Worm (Caenorhabditis elegans) whole organism, young adult: Measurements from ENCODE around the gene mif-2.

Experiments used
- B0336.3 ChIP-seq: fragments of 200-800 bp; sonication (Bioruptor generic); IDR thresholded peaks from 2 replicates; pipeline ENCODE4 v1.3.6; 2022; ENCODE audit warnings: missing genetic modification characterization, missing compliant biosample characterization
- D2030.7 ChIP-seq: fragments of 200-800 bp; sonication (Bioruptor generic); IDR thresholded peaks from 2 replicates; pipeline ENCODE4 v1.3.6; 2022; ENCODE audit warnings: missing genetic modification reagents, missing genetic modification characterization, missing compliant biosample characterization
- F10E7.11 ChIP-seq: sonication (generic microtip); optimal IDR thresholded peaks from 2 replicates; lab custom pipeline; 2017; ENCODE audit warnings: mild to moderate bottlenecking, missing genetic modification characterization, moderate library complexity, missing compliant biosample characterization
- F23B12.7 ChIP-seq: sonication (generic microtip); optimal IDR thresholded peaks from 2 replicates; lab custom pipeline; 2017; ENCODE audit warnings: missing genetic modification characterization, mild to moderate bottlenecking, missing compliant biosample characterization, antibody characterized with exemption, moderate library complexity; ENCODE audit not compliant: insufficient read depth
- F37B4.10 ChIP-seq: fragments of 200-800 bp; sonication (Bioruptor generic); IDR thresholded peaks from 2 replicates; pipeline ENCODE4 v1.3.6; 2022; ENCODE audit warnings: missing genetic modification characterization, missing compliant biosample characterization
- F39B2.1 ChIP-seq: fragments of 200-800 bp; sonication (Bioruptor generic); IDR thresholded peaks from 2 replicates; pipeline ENCODE4 v1.3.6; 2022; ENCODE audit warnings: missing genetic modification reagents, missing genetic modification characterization, missing compliant biosample characterization
- F49E8.2 ChIP-seq: sonication (generic microtip); optimal IDR thresholded peaks from 3 replicates; lab custom pipeline; 2017; ENCODE audit warnings: missing genetic modification characterization, mild to moderate bottlenecking, missing compliant biosample characterization, antibody characterized with exemption, moderate library complexity; ENCODE audit not compliant: insufficient read depth
- F57A8.1 ChIP-seq: fragments of 200-800 bp; sonication (Bioruptor generic); optimal IDR thresholded peaks from 2 replicates; lab custom pipeline; 2018; ENCODE audit warnings: mild to moderate bottlenecking, missing genetic modification characterization, moderate library complexity, missing compliant biosample characterization
- K11D2.4 ChIP-seq: fragments of 200-800 bp; sonication (Bioruptor generic); IDR thresholded peaks from 2 replicates; pipeline ENCODE4 v1.3.6; 2022; ENCODE audit warnings: missing genetic modification reagents, missing genetic modification characterization, missing compliant biosample characterization
- Y53F4B.3 ChIP-seq: fragments of 200-800 bp; sonication (Bioruptor generic); IDR thresholded peaks from 2 replicates; pipeline ENCODE4 v1.3.6; 2022; ENCODE audit warnings: missing genetic modification reagents, missing genetic modification characterization, missing compliant biosample characterization
- akir-1 ChIP-seq: fragments of 200-800 bp; sonication (Bioruptor generic); optimal IDR thresholded peaks from 2 replicates; lab custom pipeline; 2018; ENCODE audit warnings: mild to moderate bottlenecking, missing genetic modification characterization, moderate library complexity, missing compliant biosample characterization
- atf-7 ChIP-seq: sonication (generic microtip); optimal IDR thresholded peaks from 2 replicates; lab custom pipeline; 2017; ENCODE audit warnings: mild to moderate bottlenecking, missing genetic modification characterization, missing compliant biosample characterization
- attf-6 ChIP-seq: fragments of 200-800 bp; sonication (Bioruptor generic); IDR thresholded peaks from 2 replicates; pipeline ENCODE4 v1.3.6; 2022; ENCODE audit warnings: missing genetic modification reagents, missing genetic modification characterization, missing compliant biosample characterization
- bed-1 ChIP-seq: fragments of 200-800 bp; sonication (Bioruptor generic); IDR thresholded peaks from 2 replicates; pipeline ENCODE4 v1.3.6; 2022; ENCODE audit warnings: missing genetic modification reagents, missing genetic modification characterization, missing compliant biosample characterization
- bed-2 ChIP-seq: fragments of 200-800 bp; sonication (Bioruptor generic); IDR thresholded peaks from 2 replicates; pipeline ENCODE4 v1.3.6; 2022; ENCODE audit warnings: missing genetic modification reagents, missing genetic modification characterization, missing compliant biosample characterization
- ccch-3 ChIP-seq: fragments of 200-800 bp; sonication (Bioruptor generic); optimal IDR thresholded peaks from 2 replicates; lab custom pipeline; 2018; ENCODE audit warnings: mild to moderate bottlenecking, missing genetic modification characterization, missing compliant biosample characterization
- ceh-100 ChIP-seq: fragments of 200-800 bp; sonication (Bioruptor generic); IDR thresholded peaks from 2 replicates; pipeline ENCODE4 v1.3.6; 2022; ENCODE audit warnings: missing genetic modification reagents, missing genetic modification characterization, missing compliant biosample characterization
- ceh-40 ChIP-seq: fragments of 200-800 bp; sonication (Bioruptor generic); IDR thresholded peaks from 2 replicates; pipeline ENCODE4 v1.3.6; 2022; ENCODE audit warnings: missing genetic modification characterization, missing compliant biosample characterization
- dpff-1 ChIP-seq: sonication (generic microtip); optimal IDR thresholded peaks from 2 replicates; lab custom pipeline; 2017; ENCODE audit warnings: mild to moderate bottlenecking, missing genetic modification characterization, missing compliant biosample characterization
- efl-1 ChIP-seq: fragments of 150-350 bp; optimal IDR thresholded peaks from 2 replicates; lab custom pipeline; 2014; ENCODE audit warnings: missing biosample characterization, missing genetic modification reagents, missing genetic modification characterization
- egl-18 ChIP-seq: fragments of 200-800 bp; sonication (Bioruptor generic); IDR thresholded peaks from 2 replicates; pipeline ENCODE4 v1.3.6; 2022; ENCODE audit warnings: missing genetic modification reagents, missing genetic modification characterization, missing compliant biosample characterization
- egl-44 ChIP-seq: fragments of 200-800 bp; sonication (Bioruptor generic); IDR thresholded peaks from 2 replicates; pipeline ENCODE4 v1.3.6; 2022; ENCODE audit warnings: missing genetic modification reagents, missing genetic modification characterization, missing compliant biosample characterization
- egrh-3 ChIP-seq: fragments of 200-800 bp; sonication (Bioruptor generic); IDR thresholded peaks from 2 replicates; pipeline ENCODE4 v1.3.6; 2022; ENCODE audit warnings: missing genetic modification reagents, missing genetic modification characterization, missing compliant biosample characterization
- fkh-3 ChIP-seq: sonication (generic microtip); optimal IDR thresholded peaks from 2 replicates; lab custom pipeline; 2016; ENCODE audit warnings: mild to moderate bottlenecking, missing genetic modification characterization, missing compliant biosample characterization
- him-1 ChIP-seq: sonication (generic microtip); optimal IDR thresholded peaks from 2 replicates; lab custom pipeline; 2016; ENCODE audit warnings: missing genotype, missing genetic modification reagents, missing genetic modification characterization, missing compliant biosample characterization
- hlh-12 ChIP-seq: sonication (generic microtip); optimal IDR thresholded peaks from 2 replicates; lab custom pipeline; 2016; ENCODE audit warnings: missing genetic modification characterization, missing compliant biosample characterization
- hsf-1 ChIP-seq: fragments of 200-800 bp; sonication (Bioruptor generic); IDR thresholded peaks from 2 replicates; pipeline ENCODE4 v1.3.6; 2022; ENCODE audit warnings: missing genetic modification reagents, missing genetic modification characterization, missing compliant biosample characterization
- lin-35 ChIP-seq, 3 experiments: fragments of 150-350 bp in 2 of 3; sonication (generic microtip) in 1 of 3; optimal IDR thresholded peaks; 2 replicates each; lab custom pipeline; 2014 to 2018; ENCODE audit warnings: missing biosample characterization in 3 of 3, missing genetic modification characterization in 3 of 3, missing genetic modification reagents in 3 of 3
- lin-40 ChIP-seq: sonication (generic microtip); optimal IDR thresholded peaks from 2 replicates; lab custom pipeline; 2016; ENCODE audit warnings: missing genetic modification characterization, mild to moderate bottlenecking, missing compliant biosample characterization, missing genotype, missing genetic modification reagents
- madf-10 ChIP-seq: sonication (generic microtip); optimal IDR thresholded peaks from 2 replicates; lab custom pipeline; 2016; ENCODE audit warnings: mild to moderate bottlenecking, missing genetic modification characterization, missing compliant biosample characterization
- madf-6 ChIP-seq: fragments of 200-800 bp; sonication (Bioruptor generic); IDR thresholded peaks from 2 replicates; pipeline ENCODE4 v1.3.6; 2022; ENCODE audit warnings: missing genetic modification reagents, missing genetic modification characterization, missing compliant biosample characterization
- mcd-1 ChIP-seq: fragments of 200-800 bp; sonication (Bioruptor generic); IDR thresholded peaks from 2 replicates; pipeline ENCODE4 v1.3.6; 2022; ENCODE audit warnings: missing genetic modification reagents, missing genetic modification characterization, missing compliant biosample characterization
- mel-28 ChIP-seq: sonication (generic microtip); optimal IDR thresholded peaks from 2 replicates; lab custom pipeline; 2016; ENCODE audit warnings: borderline replicate concordance, mild to moderate bottlenecking, missing genetic modification characterization, missing compliant biosample characterization
- mxl-1 ChIP-seq: sonication (generic microtip); optimal IDR thresholded peaks from 2 replicates; lab custom pipeline; 2016; ENCODE audit warnings: missing genetic modification characterization, missing compliant biosample characterization
- nhr-120 ChIP-seq: fragments of 200-800 bp; sonication (Bioruptor generic); IDR thresholded peaks from 2 replicates; pipeline ENCODE4 v1.3.6; 2022; ENCODE audit warnings: missing genetic modification characterization, missing compliant biosample characterization
- nhr-27 ChIP-seq: fragments of 200-800 bp; sonication (Bioruptor generic); optimal IDR thresholded peaks from 2 replicates; lab custom pipeline; 2018; ENCODE audit warnings: mild to moderate bottlenecking, missing genetic modification characterization, moderate library complexity, missing compliant biosample characterization
- nhr-90 ChIP-seq: sonication (generic microtip); optimal IDR thresholded peaks from 2 replicates; lab custom pipeline; 2016; ENCODE audit warnings: missing genotype, mild to moderate bottlenecking, missing genetic modification characterization, missing compliant biosample characterization
- pha-4 ChIP-seq: fragments of 150-350 bp; sonication (generic microtip); optimal IDR thresholded peaks from 2 replicates; lab custom pipeline; 2014; ENCODE audit warnings: missing biosample characterization, missing genetic modification reagents, missing genetic modification characterization
- rcor-1 ChIP-seq: fragments of 200-800 bp; sonication (Bioruptor generic); IDR thresholded peaks from 2 replicates; pipeline ENCODE4 v1.3.6; 2022; ENCODE audit warnings: missing genetic modification reagents, missing genetic modification characterization, missing compliant biosample characterization
- rec-8 ChIP-seq, 2 experiments: sonication (generic microtip); optimal IDR thresholded peaks; 2 replicates each; lab custom pipeline; 2016; ENCODE audit warnings: mild to moderate bottlenecking in 2 of 2, missing genetic modification characterization in 2 of 2, missing genetic modification reagents in 2 of 2, missing genotype in 2 of 2, missing biosample characterization in 1 of 2, missing compliant biosample characterization in 1 of 2, moderate library complexity in 1 of 2
- rpc-1 ChIP-seq, 2 experiments: fragments of 150-350 bp in 1 of 2; sonication (generic microtip) in 1 of 2; optimal IDR thresholded peaks; 2 replicates each; lab custom pipeline; 2014 to 2018; ENCODE audit warnings: missing biosample characterization in 1 of 2, missing genetic modification characterization in 1 of 2, missing genetic modification reagents in 1 of 2, missing genotype in 1 of 2
- sdz-38 ChIP-seq: sonication (generic microtip); optimal IDR thresholded peaks from 2 replicates; lab custom pipeline; 2016; ENCODE audit warnings: missing genotype, missing genetic modification characterization, missing compliant biosample characterization
- snpc-3.4 ChIP-seq: sonication (generic microtip); optimal IDR thresholded peaks from 2 replicates; lab custom pipeline; 2017; ENCODE audit warnings: missing genetic modification characterization, mild to moderate bottlenecking, missing compliant biosample characterization, antibody characterized with exemption, moderate library complexity, missing genotype, missing genetic modification reagents
- snpc-4 ChIP-seq, 5 experiments: fragments of 150-350 bp in 1 of 5; sonication (generic microtip) in 4 of 5; optimal IDR thresholded peaks; 2 replicates each; lab custom pipeline; 2014 to 2018; ENCODE audit warnings: missing genetic modification characterization in 5 of 5, missing biosample characterization in 3 of 5, antibody characterized with exemption in 2 of 5, mild to moderate bottlenecking in 2 of 5, missing compliant biosample characterization in 2 of 5, missing genotype in 2 of 5, moderate library complexity in 2 of 5, missing genetic modification reagents in 1 of 5
- unc-62 ChIP-seq: fragments of 150-350 bp; optimal IDR thresholded peaks from 2 replicates; lab custom pipeline; 2014; ENCODE audit warnings: missing biosample characterization, missing genetic modification reagents, missing genetic modification characterization
- xnd-1 ChIP-seq: sonication (generic microtip); optimal IDR thresholded peaks from 2 replicates; lab custom pipeline; 2016; ENCODE audit warnings: missing genotype, missing genetic modification reagents, missing genetic modification characterization, missing compliant biosample characterization
- ztf-22 ChIP-seq: fragments of 200-800 bp; sonication (Bioruptor generic); optimal IDR thresholded peaks from 2 replicates; lab custom pipeline; 2018; ENCODE audit warnings: mild to moderate bottlenecking, missing genetic modification characterization, moderate library complexity, missing compliant biosample characterization
- ztf-25 ChIP-seq: fragments of 200-800 bp; sonication (Bioruptor generic); IDR thresholded peaks from 2 replicates; pipeline ENCODE4 v1.3.6; 2022; ENCODE audit warnings: missing genetic modification reagents, missing genetic modification characterization, missing compliant biosample characterization

mif-2 gene

DNA sequence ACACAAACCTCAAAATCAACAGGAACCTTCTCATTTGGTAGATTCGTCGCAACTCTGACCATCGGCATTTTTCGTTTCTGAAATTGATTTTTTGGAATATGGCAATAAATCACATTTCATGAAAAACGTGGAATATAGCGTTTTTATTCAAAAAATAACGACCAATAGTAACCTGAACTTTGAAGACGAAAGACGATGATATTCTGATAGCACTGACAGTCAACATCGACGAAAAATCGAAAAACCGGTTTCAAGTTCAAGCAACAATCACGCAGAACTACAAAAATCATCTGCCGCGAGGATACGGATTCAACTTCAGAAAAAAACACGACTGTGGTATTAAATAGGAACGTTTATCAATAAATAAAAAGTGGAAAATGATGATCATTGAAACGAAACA lies at the start of gene mif-2:
TSS of gene mif-2 (minus strand) at position 281 of the 400 bp plus-strand sequence.
- TF ChIP-seq egrh-3 (GFP tag; lab: Robert Waterston, UW) = no peak
- TF ChIP-seq mcd-1 (GFP tag; lab: Robert Waterston, UW) = no peak
- no peak for TF ChIP-seq hlh-12 (tag; lab: Kevin White, UChicago)
- peak; percentile 14 for TF ChIP-seq him-1
- TF ChIP-seq B0336.3 (GFP tag; lab: Robert Waterston, UW) = no peak
- TF ChIP-seq nhr-90 (tag; lab: Kevin White, UChicago) = no peak
- no peak for TF ChIP-seq xnd-1 (tag; lab: Kevin White, UChicago)
- TF ChIP-seq ztf-22 (GFP tag; lab: Kevin White, UChicago) = no peak
- TF ChIP-seq bed-1 = no peak
- no peak for TF ChIP-seq ztf-25 (GFP tag; lab: Robert Waterston, UW)
- no peak for TF ChIP-seq fkh-3
- no peak for TF ChIP-seq attf-6 (GFP tag; lab: Robert Waterston, UW)
- no peak for TF ChIP-seq mel-28 (tag; lab: Kevin White, UChicago)
- TF ChIP-seq rcor-1 (GFP tag; lab: Robert Waterston, UW) = no peak
- no peak for TF ChIP-seq ccch-3
- no peak for TF ChIP-seq mxl-1 (tag; lab: Kevin White, UChicago)
- TF ChIP-seq egl-44 (GFP tag; lab: Robert Waterston, UW) = no peak
- TF ChIP-seq egl-18 (GFP tag; lab: Robert Waterston, UW) = no peak
- TF ChIP-seq madf-6 (GFP tag; lab: Robert Waterston, UW) = 0 out of 2 replicates have a peak, but pooled peaks have one; percentile 5
- no peak for TF ChIP-seq F39B2.1 (GFP tag; lab: Robert Waterston, UW)
- TF ChIP-seq snpc-3.4 = peak; percentile 43
- no peak for TF ChIP-seq atf-7
- TF ChIP-seq akir-1 (GFP tag; lab: Kevin White, UChicago) = no peak
- no peak for TF ChIP-seq madf-10
- no peak for TF ChIP-seq F10E7.11 (tag; lab: Kevin White, UChicago)
- no peak for TF ChIP-seq snpc-4 (GFP tag; optimal IDR thresholded peaks at IDR 0.05; lab: Kevin White, UChicago)
- peak in 1 of 4 experiments; percentile 61 for TF ChIP-seq snpc-4 (tag; optimal IDR thresholded peaks at IDR 0.05; lab: Kevin White, UChicago)
- TF ChIP-seq dpff-1 (tag; lab: Kevin White, UChicago) = no peak
- TF ChIP-seq sdz-38 = no peak
- TF ChIP-seq efl-1 = no peak
- no peak for TF ChIP-seq hsf-1 (GFP tag; lab: Robert Waterston, UW)
- TF ChIP-seq F23B12.7 (tag; lab: Kevin White, UChicago) = no peak
- TF ChIP-seq unc-62 (GFP tag; lab: Kevin White, UChicago) = no peak
- TF ChIP-seq lin-35 (GFP tag; optimal IDR thresholded peaks at IDR 0.05; lab: Kevin White, UChicago) = no peak
- TF ChIP-seq ceh-100 (GFP tag; lab: Robert Waterston, UW) = no peak
- no peak for TF ChIP-seq rpc-1 (optimal IDR thresholded peaks at IDR 0.05; lab: Kevin White, UChicago)
- TF ChIP-seq rpc-1 (tag; optimal IDR thresholded peaks at IDR 0.05; lab: Kevin White, UChicago) = no peak
- TF ChIP-seq rec-8 (tag; optimal IDR thresholded peaks at IDR 0.05; lab: Kevin White, UChicago) = no peak
- TF ChIP-seq K11D2.4 (GFP tag; lab: Robert Waterston, UW) = no peak
- no peak for TF ChIP-seq nhr-120 (GFP tag; lab: Robert Waterston, UW)
- TF ChIP-seq lin-40 (tag; lab: Kevin White, UChicago) = no peak
- TF ChIP-seq ceh-40 (GFP tag; lab: Robert Waterston, UW) = no peak
- peak; percentile 19 for TF ChIP-seq F49E8.2 (tag; lab: Kevin White, UChicago)
- TF ChIP-seq F37B4.10 (GFP tag; lab: Robert Waterston, UW) = no peak
- TF ChIP-seq bed-2 (GFP tag; lab: Robert Waterston, UW) = no peak
- no peak for TF ChIP-seq pha-4 (tag; lab: Kevin White, UChicago)
- no peak for TF ChIP-seq nhr-27 (tag; lab: Kevin White, UChicago)
- no peak for TF ChIP-seq Y53F4B.3 (GFP tag; lab: Robert Waterston, UW)
- no peak for TF ChIP-seq D2030.7 (GFP tag; lab: Robert Waterston, UW)
- no peak for TF ChIP-seq F57A8.1 (GFP tag; lab: Kevin White, UChicago)
